Fruit fly (Drosophila melanogaster): Measurements from ENCODE around the gene LysE.

dm6 chr3L:1195202-1195601 is 17.4 kb upstream of the LysE start, which contains the start of gene LysX:
- no peak for TF ChIP-seq nerfin-1 (tag; optimal IDR thresholded peaks at IDR 0.05)
- TF ChIP-seq Nf-YC (tag; optimal IDR thresholded peaks at IDR 0.05), result no peak
- TF ChIP-seq CG18476 (GFP tag; optimal IDR thresholded peaks at IDR 0.05), result no peak
- TF ChIP-seq stwl (tag; optimal IDR thresholded peaks at IDR 0.05), result no peak
